Fruit fly (Drosophila melanogaster): Measurements from ENCODE around the gene SpdS.

The SpdS gene

DNA sequence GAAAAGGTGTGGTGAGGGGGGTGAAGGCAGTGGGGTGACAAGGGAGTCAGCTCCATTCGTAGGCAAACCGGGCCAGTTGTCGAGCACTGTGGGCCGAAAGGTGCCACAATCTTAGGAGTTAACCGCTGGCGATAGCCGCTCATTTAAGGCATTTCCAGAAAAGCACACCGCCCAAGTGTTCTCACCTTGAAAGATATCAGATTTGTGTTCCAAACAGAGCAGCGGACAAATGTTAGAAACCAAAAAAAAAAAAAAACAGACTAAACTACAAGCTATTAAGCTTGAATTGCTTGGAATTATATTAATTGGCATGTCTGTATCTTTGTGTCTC, 37.2 kb upstream of the SpdS start (continued):
- TF ChIP-seq CG8119 (GFP tag; IDR thresholded peaks at IDR 0.05) (no peak; the same call in 2 of the 3 replicates), CG6163 (GFP tag; IDR thresholded peaks at IDR 0.05) (no peak), Ets96B (tag; optimal IDR thresholded peaks at IDR 0.05) (peak; percentile 23), CG11294 (GFP tag; IDR thresholded peaks at IDR 0.05) (no peak; the same call in 1 of the 2 replicates), CG6854 (GFP tag; optimal IDR thresholded peaks at IDR 0.05) (no peak), OdsH (GFP tag; optimal IDR thresholded peaks at IDR 0.05) (peak; percentile 55)

- TF ChIP-seq cyc (GFP tag; optimal IDR thresholded peaks at IDR 0.05) (no peak), eg (GFP tag; IDR thresholded peaks at IDR 0.05) (peak; percentile 69), CG32006 (GFP tag; optimal IDR thresholded peaks at IDR 0.05) (no peak), CG6163 (GFP tag; IDR thresholded peaks at IDR 0.05) (peak; percentile 47), CG8119 (GFP tag; IDR thresholded peaks at IDR 0.05) (peak; percentile 16; the same call in 2 of the 3 replicates), CG15336 (GFP tag; IDR thresholded peaks at IDR 0.05) (peak; percentile 45), CG10669 (GFP tag; optimal IDR thresholded peaks at IDR 0.05) (no peak)
These were observed 36.6 kb upstream of the SpdS start for dm6 chr3R:9594839-9595238.

DNA sequence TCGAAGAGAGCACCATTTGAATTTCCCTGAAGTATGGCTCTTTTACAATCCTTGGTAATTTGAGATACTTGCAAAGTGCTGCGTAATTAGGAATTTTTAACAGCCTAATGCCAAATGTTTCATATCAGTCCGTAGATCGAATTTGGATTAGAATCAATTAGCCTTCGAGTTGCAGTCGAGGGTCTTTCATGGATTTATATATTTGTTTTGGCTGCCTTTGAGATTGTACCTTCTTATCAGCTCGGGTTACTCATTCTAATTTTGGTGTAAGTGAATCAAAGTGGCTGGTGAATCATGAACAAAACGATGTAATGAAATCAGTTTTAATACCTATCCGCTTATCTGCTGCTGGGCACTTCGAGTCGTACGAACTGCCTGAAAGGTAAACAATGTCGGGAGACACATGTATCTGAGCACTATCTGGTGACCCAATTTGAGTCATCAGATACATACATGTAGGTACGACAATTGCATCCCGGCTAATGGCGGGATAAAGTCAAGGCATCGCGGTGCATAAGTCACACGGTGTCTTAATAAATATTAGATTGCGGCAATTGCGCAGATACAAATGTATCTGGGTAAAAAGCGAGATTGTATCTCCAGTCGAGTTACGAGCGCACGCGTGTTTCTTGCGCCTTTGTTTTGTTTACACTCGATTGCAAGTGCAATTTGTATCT, 35.6 kb upstream of the SpdS start:
- no peak for TF ChIP-seq Hr4 (GFP tag; optimal IDR thresholded peaks at IDR 0.05)
- peak; percentile 47 for TF ChIP-seq fkh (GFP tag; optimal IDR thresholded peaks at IDR 0.05)
- TF ChIP-seq CG34406 (GFP tag; optimal IDR thresholded peaks at IDR 0.05) = no peak

DNA sequence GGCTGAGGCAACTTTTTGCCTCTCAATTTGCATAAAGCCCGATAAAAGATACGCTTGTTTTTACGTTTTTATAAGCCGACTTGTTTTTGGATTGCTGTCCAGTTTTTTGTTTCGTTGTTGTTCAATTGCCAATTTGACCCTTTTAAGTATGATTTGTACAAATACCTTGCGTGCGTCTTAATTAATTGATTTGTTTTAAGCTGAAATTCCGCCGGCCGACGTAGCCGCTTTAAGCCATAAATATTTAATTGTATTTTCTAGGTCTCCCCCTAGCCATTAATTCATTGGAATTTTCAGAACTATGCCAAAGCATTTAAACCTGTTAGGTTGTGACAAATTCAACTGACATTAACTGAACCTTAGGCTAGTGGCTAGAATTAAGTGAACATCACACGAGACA, 34.8 kb upstream of the SpdS start:
- TF ChIP-seq Eip78C (GFP tag) = peak; percentile 15
- no peak for TF ChIP-seq dac (GFP tag; optimal IDR thresholded peaks at IDR 0.05)

DNA sequence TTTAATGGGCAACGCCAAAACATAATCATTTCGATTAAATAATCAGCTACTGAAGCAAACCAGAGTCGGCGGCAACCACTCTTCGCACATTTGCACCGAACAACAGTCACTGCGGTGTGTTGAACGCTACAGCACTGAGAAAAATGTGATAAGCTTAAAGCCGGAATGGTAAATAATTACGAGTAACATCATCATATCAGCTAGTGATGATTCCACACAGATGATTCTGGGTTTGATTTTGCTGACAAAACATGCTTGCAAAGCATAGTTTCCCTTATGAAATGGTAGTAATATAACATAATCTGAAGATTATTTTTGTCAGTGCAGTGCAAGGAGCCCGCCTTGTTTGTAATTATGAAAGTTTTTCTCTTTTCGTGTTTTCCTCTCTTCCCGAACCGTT, 33.3 kb upstream of the SpdS start:
- TF ChIP-seq CG11902 (GFP tag; optimal IDR thresholded peaks at IDR 0.05) = peak; percentile 68
- peak; percentile 58 for TF ChIP-seq topi (GFP tag; optimal IDR thresholded peaks at IDR 0.05)
- TF ChIP-seq Eip75B (GFP tag; optimal IDR thresholded peaks at IDR 0.05) = peak; percentile 83
- peak; percentile 54 for TF ChIP-seq vri (GFP tag; optimal IDR thresholded peaks at IDR 0.05)
- TF ChIP-seq Ets21C (GFP tag; optimal IDR thresholded peaks at IDR 0.05) = peak; percentile 51
- TF ChIP-seq CG6808 (GFP tag; optimal IDR thresholded peaks at IDR 0.05) = peak; percentile 54
- TF ChIP-seq salr (GFP tag; optimal IDR thresholded peaks at IDR 0.05) = peak; percentile 49 to 82
- peak; percentile 52 for TF ChIP-seq CG1621 (tag; optimal IDR thresholded peaks at IDR 0.05)
- TF ChIP-seq CG6276 (GFP tag; optimal IDR thresholded peaks at IDR 0.05) = peak; percentile 87
- TF ChIP-seq Hr39 (GFP tag; optimal IDR thresholded peaks at IDR 0.05) = peak; percentile 83
- TF ChIP-seq CG4318 (GFP tag; optimal IDR thresholded peaks at IDR 0.05) = peak; percentile 90
- TF ChIP-seq CG15336 (GFP tag; IDR thresholded peaks at IDR 0.05) = peak; percentile 92
- peak; percentile 72 for TF ChIP-seq Met (GFP tag; optimal IDR thresholded peaks at IDR 0.05)
- no peak for TF ChIP-seq fkh (GFP tag; optimal IDR thresholded peaks at IDR 0.05)
- peak; percentile 6 for TF ChIP-seq Eip78C (GFP tag)
- peak; percentile 76 for TF ChIP-seq CG10631 (GFP tag; optimal IDR thresholded peaks at IDR 0.05)
- TF ChIP-seq spab (GFP tag; optimal IDR thresholded peaks at IDR 0.05) = peak; percentile 64
- peak; percentile 39 for TF ChIP-seq Hr38 (GFP tag; optimal IDR thresholded peaks at IDR 0.05)
- no peak for TF ChIP-seq Eip93F (GFP tag; optimal IDR thresholded peaks at IDR 0.05)
- peak; percentile 67 for TF ChIP-seq Ets96B (tag; optimal IDR thresholded peaks at IDR 0.05)
- TF ChIP-seq svp (GFP tag) = no peak
- peak; percentile 81 for TF ChIP-seq CG6792 (GFP tag; optimal IDR thresholded peaks at IDR 0.05)
- peak; percentile 78 for TF ChIP-seq Gug (GFP tag; IDR thresholded peaks at IDR 0.05)
- TF ChIP-seq pdm3 (GFP tag; optimal IDR thresholded peaks at IDR 0.05) = peak; percentile 87
- TF ChIP-seq Blimp-1 (GFP tag; optimal IDR thresholded peaks at IDR 0.05) = peak; percentile 17
- TF ChIP-seq CG8119 (GFP tag; IDR thresholded peaks at IDR 0.05) = peak; percentile 95
- TF ChIP-seq Smox (GFP tag; optimal IDR thresholded peaks at IDR 0.05) = no peak
- peak; percentile 87 for TF ChIP-seq acj6 (GFP tag; optimal IDR thresholded peaks at IDR 0.05)
- TF ChIP-seq dac (GFP tag; optimal IDR thresholded peaks at IDR 0.05) = peak; percentile 93
- TF ChIP-seq net (GFP tag; optimal IDR thresholded peaks at IDR 0.05) = peak; percentile 85
- peak; percentile 69 for TF ChIP-seq CG8632 (GFP tag; optimal IDR thresholded peaks at IDR 0.05)
- peak; percentile 41 for TF ChIP-seq CG16779 (tag; optimal IDR thresholded peaks at IDR 0.05)
- TF ChIP-seq cyc (GFP tag; optimal IDR thresholded peaks at IDR 0.05) = peak; percentile 77
- peak; percentile 92 for TF ChIP-seq CG3919 (GFP tag; optimal IDR thresholded peaks at IDR 0.05)

Measured in whole organism, prepupa.